Fruit fly (Drosophila melanogaster): ENCODE measurements around the gene CG1146.

Gene CG1146

DNA sequence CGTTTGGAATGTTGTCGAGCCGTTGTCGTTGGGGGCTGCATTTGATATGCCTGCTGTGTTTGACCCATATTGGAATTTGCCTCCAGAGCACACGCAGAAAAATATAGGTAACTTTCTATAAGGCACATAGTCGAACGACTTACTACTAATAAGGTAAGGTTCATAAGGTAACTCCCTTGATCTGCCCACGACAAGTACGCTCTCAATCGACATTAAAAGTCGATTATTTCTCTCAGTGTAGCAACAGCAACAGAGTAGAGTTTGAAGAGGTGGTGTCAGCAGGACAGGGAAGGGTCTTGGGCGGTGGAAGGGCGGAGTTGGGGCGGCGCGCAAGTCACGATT, 45.1 kb downstream of the CG1146 start (continued):
- TF ChIP-seq ewg (GFP tag; optimal IDR thresholded peaks at IDR 0.05) (no peak), Bteb2 (GFP tag; optimal IDR thresholded peaks at IDR 0.05) (no peak), Xbp1 (GFP tag; optimal IDR thresholded peaks at IDR 0.05) (peak; percentile 32), kah (GFP tag; optimal IDR thresholded peaks at IDR 0.05) (no peak), zfh2 (GFP tag; optimal IDR thresholded peaks at IDR 0.05) (no peak), CG8089 (GFP tag; optimal IDR thresholded peaks at IDR 0.05) (no peak), sob (GFP tag; IDR thresholded peaks at IDR 0.05) (no peak), dm (GFP tag; optimal IDR thresholded peaks at IDR 0.05) (no peak), CG3065 (GFP tag; optimal IDR thresholded peaks at IDR 0.05) (no peak), CG31365 (tag; optimal IDR thresholded peaks at IDR 0.05) (no peak), CG34224 (GFP tag; IDR thresholded peaks at IDR 0.05; ENCODE audit: partially characterized antibody) (no peak), CG17328 (GFP tag; IDR thresholded peaks at IDR 0.05) (0 out of 2 replicates have a peak, but pooled peaks have one; percentile 32), dan (GFP tag; IDR thresholded peaks at IDR 0.05) (no peak), chinmo (GFP tag; IDR thresholded peaks at IDR 0.05; ENCODE audit: partially characterized antibody) (no peak), unc-4 (GFP tag; IDR thresholded peaks at IDR 0.05; ENCODE audit: partially characterized antibody) (no peak), danr (GFP tag; IDR thresholded peaks at IDR 0.05) (no peak), Ravus (GFP tag; IDR thresholded peaks at IDR 0.05) (no peak), Hand (GFP tag; optimal IDR thresholded peaks at IDR 0.05) (no peak), CG1024 (GFP tag; IDR thresholded peaks at IDR 0.05) (no peak), HLHmδ (GFP tag; optimal IDR thresholded peaks at IDR 0.05) (no peak), CG12071 (GFP tag; optimal IDR thresholded peaks at IDR 0.05) (peak; percentile 14), CG16779 (GFP tag; IDR thresholded peaks at IDR 0.05) (no peak), CG9215 (GFP tag; IDR thresholded peaks at IDR 0.05) (no peak), Dref (GFP tag; IDR thresholded peaks at IDR 0.05) (no peak), nmo (GFP tag; optimal IDR thresholded peaks at IDR 0.05) (peak; percentile 20), Dbx (GFP tag; IDR thresholded peaks at IDR 0.05) (no peak), Sry-β (GFP tag; optimal IDR thresholded peaks at IDR 0.05) (no peak), CG4820 (GFP tag; optimal IDR thresholded peaks at IDR 0.05) (no peak), grn (GFP tag; optimal IDR thresholded peaks at IDR 0.05) (no peak), Gsc (GFP tag; IDR thresholded peaks at IDR 0.05) (no peak), sima (GFP tag; optimal IDR thresholded peaks at IDR 0.05) (no peak), CG10274 (GFP tag; optimal IDR thresholded peaks at IDR 0.05) (no peak), shn (GFP tag; optimal IDR thresholded peaks at IDR 0.05) (no peak), CG6813 (GFP tag; optimal IDR thresholded peaks at IDR 0.05) (no peak), CG13424 (tag; optimal IDR thresholded peaks at IDR 0.05) (no peak), CG3995 (GFP tag; optimal IDR thresholded peaks at IDR 0.05) (no peak), slbo (GFP tag; IDR thresholded peaks at IDR 0.05) (peak; percentile 40; the same call in 1 of the 2 replicates), ERR (GFP tag; optimal IDR thresholded peaks at IDR 0.05) (no peak), CG4707 (GFP tag; optimal IDR thresholded peaks at IDR 0.05) (no peak), CG30403 (GFP tag; optimal IDR thresholded peaks at IDR 0.05) (no peak), pum (GFP tag; optimal IDR thresholded peaks at IDR 0.05) (no peak), lab (GFP tag; optimal IDR thresholded peaks at IDR 0.05) (peak; percentile 23), so (GFP tag; IDR thresholded peaks at IDR 0.05) (no peak), CG17186 (GFP tag; optimal IDR thresholded peaks at IDR 0.05) (no peak), CG5245 (GFP tag; optimal IDR thresholded peaks at IDR 0.05) (no peak), insv (GFP tag; optimal IDR thresholded peaks at IDR 0.05) (no peak), Atf3 (GFP tag; optimal IDR thresholded peaks at IDR 0.05) (no peak), YL-1 (GFP tag; optimal IDR thresholded peaks at IDR 0.05) (no peak), Optix (GFP tag; IDR thresholded peaks at IDR 0.05) (no peak), gcm2 (GFP tag; optimal IDR thresholded peaks at IDR 0.05) (no peak), Hmr (GFP tag; optimal IDR thresholded peaks at IDR 0.05) (no peak), tup (GFP tag; optimal IDR thresholded peaks at IDR 0.05) (no peak), dimm (GFP tag; IDR thresholded peaks at IDR 0.05) (no peak)
